Fruit fly (Drosophila melanogaster): Measurements from ENCODE around the gene smog.

Gene smog

dm6 chr2L:4810697-4811490 is 41.8 kb upstream of the smog start (continued):
- TF ChIP-seq esg (GFP tag; conservative IDR thresholded peaks at IDR 0.05), result 0 out of 2 replicates have a peak, but pooled peaks have one; percentile 11
- TF ChIP-seq Sox102F (GFP tag; optimal IDR thresholded peaks at IDR 0.05), result peak; percentile 59
- 0 out of 2 replicates have a peak, but pooled peaks have one; percentile 16 for TF ChIP-seq CG11247 (GFP tag; IDR thresholded peaks at IDR 0.05)
- TF ChIP-seq CG15269 (tag; optimal IDR thresholded peaks at IDR 0.05), result peak; percentile 68
- TF ChIP-seq jigr1 (GFP tag; IDR thresholded peaks at IDR 0.05), result no peak
- TF ChIP-seq fd64A (GFP tag; optimal IDR thresholded peaks at IDR 0.05), result no peak
- TF ChIP-seq CG33557 (GFP tag; optimal IDR thresholded peaks at IDR 0.05), result peak; percentile 65
- no peak for TF ChIP-seq mam (GFP tag; optimal IDR thresholded peaks at IDR 0.05)
- no peak for TF ChIP-seq CG3726 (GFP tag; IDR thresholded peaks at IDR 0.05)
- TF ChIP-seq tll (GFP tag; optimal IDR thresholded peaks at IDR 0.05), result no peak
- no peak for TF ChIP-seq NC2α (GFP tag; optimal IDR thresholded peaks at IDR 0.05)
- peak; percentile 61 for TF ChIP-seq CG3847 (GFP tag; IDR thresholded peaks at IDR 0.05)
- TF ChIP-seq CG4404 (GFP tag; IDR thresholded peaks at IDR 0.05), result no peak
- TF ChIP-seq CG13894 (tag; optimal IDR thresholded peaks at IDR 0.05), result no peak
- TF ChIP-seq emc (GFP tag; optimal IDR thresholded peaks at IDR 0.05), result no peak
- TF ChIP-seq grn (GFP tag; optimal IDR thresholded peaks at IDR 0.05), result peak; percentile 60
- TF ChIP-seq Dek (tag; optimal IDR thresholded peaks at IDR 0.05), result peak; percentile 61
- peak; percentile 67 for TF ChIP-seq Ssrp (tag; optimal IDR thresholded peaks at IDR 0.05)
- no peak for TF ChIP-seq knrl (GFP tag; IDR thresholded peaks at IDR 0.05; ENCODE audit: partially characterized antibody)
- no peak for TF ChIP-seq pnt (GFP tag; optimal IDR thresholded peaks at IDR 0.05)
- TF ChIP-seq CG17361 (GFP tag; IDR thresholded peaks at IDR 0.05), result peak; percentile 89
- TF ChIP-seq bab2 (GFP tag; optimal IDR thresholded peaks at IDR 0.05), result peak; percentile 45
- peak; percentile 17 for TF ChIP-seq exex (tag; optimal IDR thresholded peaks at IDR 0.05)
- peak; percentile 64 for TF ChIP-seq CG17385 (GFP tag; optimal IDR thresholded peaks at IDR 0.05)
- TF ChIP-seq CG7839 (tag; optimal IDR thresholded peaks at IDR 0.05), result peak; percentile 77
- TF ChIP-seq CG17186 (GFP tag; optimal IDR thresholded peaks at IDR 0.05), result no peak
- TF ChIP-seq CG34376 (GFP tag; optimal IDR thresholded peaks at IDR 0.05), result no peak
- peak; percentile 3 for TF ChIP-seq Side (GFP tag; optimal IDR thresholded peaks at IDR 0.05)
- TF ChIP-seq sim (GFP tag; IDR thresholded peaks at IDR 0.05), result no peak
- TF ChIP-seq Hmr (GFP tag; optimal IDR thresholded peaks at IDR 0.05), result peak; percentile 77
- TF ChIP-seq BtbVII (GFP tag; optimal IDR thresholded peaks at IDR 0.05), result peak; percentile 69
- no peak for TF ChIP-seq dan (GFP tag; IDR thresholded peaks at IDR 0.05)
- TF ChIP-seq cad (GFP tag; optimal IDR thresholded peaks at IDR 0.05), result no peak
- TF ChIP-seq CG6272 (GFP tag; IDR thresholded peaks at IDR 0.05), result no peak
- TF ChIP-seq slp2 (GFP tag; optimal IDR thresholded peaks at IDR 0.05), result no peak
- no peak for TF ChIP-seq ato (GFP tag; IDR thresholded peaks at IDR 0.05; ENCODE audit: partially characterized antibody)
- TF ChIP-seq CG3281 (GFP tag; optimal IDR thresholded peaks at IDR 0.05), result peak; percentile 83
- no peak for TF ChIP-seq CG11696 (GFP tag; IDR thresholded peaks at IDR 0.05)
- TF ChIP-seq CG9797 (GFP tag; optimal IDR thresholded peaks at IDR 0.05), result no peak
- no peak for TF ChIP-seq pfk (GFP tag; optimal IDR thresholded peaks at IDR 0.05)
- TF ChIP-seq Bgb (GFP tag; IDR thresholded peaks at IDR 0.05; ENCODE audit: partially characterized antibody), result no peak
- TF ChIP-seq Ets97D (GFP tag; optimal IDR thresholded peaks at IDR 0.05), result peak; percentile 29
- TF ChIP-seq CG17328 (GFP tag; IDR thresholded peaks at IDR 0.05), result peak; percentile 24; the same call in 1 of the 2 replicates
- TF ChIP-seq CG6791 (GFP tag; IDR thresholded peaks at IDR 0.05; ENCODE audit: partially characterized antibody), result no peak
- TF ChIP-seq CG10654 (GFP tag; optimal IDR thresholded peaks at IDR 0.05), result peak; percentile 30
- TF ChIP-seq her (GFP tag; optimal IDR thresholded peaks at IDR 0.05), result no peak
- no peak for TF ChIP-seq CG1024 (GFP tag; IDR thresholded peaks at IDR 0.05)
- no peak for TF ChIP-seq CG34224 (GFP tag; IDR thresholded peaks at IDR 0.05; ENCODE audit: partially characterized antibody)
- no peak for TF ChIP-seq MTF-1 (GFP tag; optimal IDR thresholded peaks at IDR 0.05; ENCODE audit: borderline replicate concordance)
